Worm (Caenorhabditis elegans): ENCODE data around the gene lin-46.

lin-46 gene

ce11 chrV:13013844-13014243 lies 45.2 kb downstream of the lin-46 start, which contains the start of gene F15B9.6:
F15B9.6 (plus strand) TSS chrV:13014144.
- no peak for TF ChIP-seq sptf-2 (GFP tag; optimal IDR thresholded peaks at IDR 0.05)
- no peak for TF ChIP-seq Y53F4B.3 (GFP tag; IDR thresholded peaks at IDR 0.05)
- TF ChIP-seq madf-8 (GFP tag; conservative IDR thresholded peaks at IDR 0.05) = no peak
- TF ChIP-seq B0336.3 (GFP tag; IDR thresholded peaks at IDR 0.05) = no peak
- TF ChIP-seq ceh-58 (GFP tag; IDR thresholded peaks at IDR 0.05) = no peak
- no peak for TF ChIP-seq mcd-1 (GFP tag; IDR thresholded peaks at IDR 0.05)
- TF ChIP-seq tbp1 (GFP tag; optimal IDR thresholded peaks at IDR 0.05) = no peak
- no peak for TF ChIP-seq Y95B8A.8 (GFP tag; IDR thresholded peaks at IDR 0.05)
- no peak for TF ChIP-seq Y53G8AR.9 (GFP tag; conservative IDR thresholded peaks at IDR 0.05)
- no peak for TF ChIP-seq tbx-9 (tag; optimal IDR thresholded peaks at IDR 0.05; ENCODE audit: borderline replicate concordance)
- TF ChIP-seq Y67H2A.10 (GFP tag; conservative IDR thresholded peaks at IDR 0.05) = no peak
- TF ChIP-seq F23B12.7 (tag; optimal IDR thresholded peaks at IDR 0.05; ENCODE audit: insufficient read depth) = no peak
- TF ChIP-seq ZK185.1 (tag; optimal IDR thresholded peaks at IDR 0.05; ENCODE audit: poor library complexity, severe bottlenecking) = no peak

- TF ChIP-seq attf-6 (GFP tag; IDR thresholded peaks at IDR 0.05) (no peak), ceh-40 (GFP tag; IDR thresholded peaks at IDR 0.05) (no peak), nfya-2 (GFP tag; IDR thresholded peaks at IDR 0.05) (no peak), snpc-4 (GFP tag; optimal IDR thresholded peaks at IDR 0.05) (no peak), snpc-4 (tag; optimal IDR thresholded peaks at IDR 0.05) (no peak), tbx-9 (tag; optimal IDR thresholded peaks at IDR 0.05; ENCODE audit: borderline replicate concordance) (no peak), bed-2 (GFP tag; IDR thresholded peaks at IDR 0.05) (no peak), F39B2.1 (GFP tag; IDR thresholded peaks at IDR 0.05) (no peak), lin-26 (GFP tag; IDR thresholded peaks at IDR 0.05) (no peak), nfyb-1 (GFP tag; IDR thresholded peaks at IDR 0.05) (no peak), F52B5.7 (tag; optimal IDR thresholded peaks at IDR 0.05) (no peak), mxl-1 (tag; optimal IDR thresholded peaks at IDR 0.05) (no peak), lir-1 (GFP tag; conservative IDR thresholded peaks at IDR 0.05) (no peak)
Measured at ce11 chrV:13018233-13018632, 49.6 kb downstream of the lin-46 start.

ce11 chrV:13018761-13019160 lies 50.1 kb downstream of the lin-46 start, which contains the start of gene fmi-1:
fmi-1 (plus strand) TSS chrV:13019061.
- TF ChIP-seq let-526 (GFP tag; IDR thresholded peaks at IDR 0.05) (no peak), ccch-3 (GFP tag; optimal IDR thresholded peaks at IDR 0.05) (no peak), snpc-4 (GFP tag; optimal IDR thresholded peaks at IDR 0.05) (no peak), snpc-4 (tag; optimal IDR thresholded peaks at IDR 0.05) (no peak), F22D6.2 (tag; optimal IDR thresholded peaks at IDR 0.05) (no peak), dpff-1 (tag; optimal IDR thresholded peaks at IDR 0.05) (no peak), Y79H2A.3 (GFP tag; conservative IDR thresholded peaks at IDR 0.05) (no peak), ceh-91 (GFP tag; IDR thresholded peaks at IDR 0.05) (no peak)

- no peak for TF ChIP-seq let-526 (GFP tag; IDR thresholded peaks at IDR 0.05)
- no peak for TF ChIP-seq zim-3 (tag; optimal IDR thresholded peaks at IDR 0.05)
- no peak for TF ChIP-seq tbx-9 (tag; optimal IDR thresholded peaks at IDR 0.05; ENCODE audit: borderline replicate concordance)
- no peak for TF ChIP-seq hlh-26 (GFP tag; conservative IDR thresholded peaks at IDR 0.05)
- TF ChIP-seq somi-1 (GFP tag; optimal IDR thresholded peaks at IDR 0.05) = no peak
- TF ChIP-seq egl-18 (GFP tag; IDR thresholded peaks at IDR 0.05) = no peak
- no peak for TF ChIP-seq mxl-1 (tag; optimal IDR thresholded peaks at IDR 0.05)
- no peak for TF ChIP-seq dpl-1 (GFP tag; optimal IDR thresholded peaks at IDR 0.05)
- no peak for TF ChIP-seq sptf-2 (GFP tag; optimal IDR thresholded peaks at IDR 0.05)
- TF ChIP-seq F57A8.1 (GFP tag; optimal IDR thresholded peaks at IDR 0.05) = no peak
- TF ChIP-seq snpc-4 (GFP tag; optimal IDR thresholded peaks at IDR 0.05) = no peak
- no peak for TF ChIP-seq snpc-4 (tag; optimal IDR thresholded peaks at IDR 0.05)
- TF ChIP-seq Y95B8A.8 (GFP tag; IDR thresholded peaks at IDR 0.05) = no peak
- TF ChIP-seq lin-54 (GFP tag; optimal IDR thresholded peaks at IDR 0.05) = no peak
- TF ChIP-seq B0019.2 (GFP tag; conservative IDR thresholded peaks at IDR 0.05) = no peak
- TF ChIP-seq aptf-2 (GFP tag; conservative IDR thresholded peaks at IDR 0.05) = no peak
- no peak for TF ChIP-seq sea-2 (GFP tag; IDR thresholded peaks at IDR 0.05)
- TF ChIP-seq ceh-91 (GFP tag; IDR thresholded peaks at IDR 0.05) = no peak
- TF ChIP-seq Y79H2A.3 (GFP tag; conservative IDR thresholded peaks at IDR 0.05) = no peak
Measured at ce11 chrV:13020014-13020413, 51.4 kb downstream of the lin-46 start.
